Worm (Caenorhabditis elegans) whole organism, L4 larva: Measurements from ENCODE around the gene erp-44.2.

Source experiments
- D1046.2 ChIP-seq: fragments of 200-800 bp; sonication (Bioruptor generic); IDR thresholded peaks from 2 replicates; pipeline ENCODE4 v1.3.6; 2022; ENCODE audit warnings: missing genetic modification characterization, missing compliant biosample characterization
- F26F4.8 ChIP-seq: fragments of 200-800 bp; sonication (Bioruptor generic); conservative IDR thresholded peaks from 2 replicates; pipeline ENCODE4 v1.3.6; 2022; ENCODE audit warnings: missing genetic modification characterization, missing compliant biosample characterization
- F37D6.2 ChIP-seq: sonication (generic microtip); optimal IDR thresholded peaks from 2 replicates; lab custom pipeline; 2016; ENCODE audit warnings: mild to moderate bottlenecking, missing genetic modification characterization, missing compliant biosample characterization
- F49E8.2 ChIP-seq: sonication (generic microtip); optimal IDR thresholded peaks from 2 replicates; lab custom pipeline; 2016; ENCODE audit warnings: missing compliant biosample characterization, mild to moderate bottlenecking, missing genetic modification characterization, borderline replicate concordance
- Y48G9A.11 ChIP-seq: fragments of 200-800 bp; sonication (Bioruptor generic); IDR thresholded peaks from 2 replicates; pipeline ENCODE4 v1.3.6; 2022; ENCODE audit warnings: missing genetic modification reagents, missing genetic modification characterization, missing compliant biosample characterization
- Y75B8A.6 ChIP-seq: fragments of 200-800 bp; sonication (Bioruptor generic); IDR thresholded peaks from 2 replicates; pipeline ENCODE4 v1.3.6; 2022; ENCODE audit warnings: missing genetic modification reagents, missing genetic modification characterization, missing compliant biosample characterization
- ZK546.5 ChIP-seq, 2 experiments: sonication (generic microtip); optimal IDR thresholded peaks; 2 replicates each; lab custom pipeline; 2017; ENCODE audit warnings: missing biosample characterization in 2 of 2, missing genetic modification characterization in 2 of 2
- ama-1 ChIP-seq: fragments of 150-350 bp; optimal IDR thresholded peaks from 2 replicates; lab custom pipeline; 2014; ENCODE audit warnings: inconsistent platforms, mixed read lengths
- attf-4 ChIP-seq: sonication (generic microtip); optimal IDR thresholded peaks from 3 replicates; lab custom pipeline; 2017; ENCODE audit warnings: missing biosample characterization, missing genetic modification characterization
- ceh-20 ChIP-seq: fragments of 200-800 bp; sonication (Bioruptor generic); IDR thresholded peaks from 2 replicates; pipeline ENCODE4 v1.3.6; 2022; ENCODE audit warnings: missing genetic modification reagents, missing genetic modification characterization, missing compliant biosample characterization
- ceh-32 ChIP-seq: sonication (generic microtip); optimal IDR thresholded peaks from 2 replicates; lab custom pipeline; 2016; ENCODE audit warnings: mild to moderate bottlenecking, missing genetic modification characterization, missing compliant biosample characterization; ENCODE audit not compliant: poor library complexity
- daf-19 ChIP-seq: fragments of 200-800 bp; sonication (Bioruptor generic); conservative IDR thresholded peaks from 2 replicates; pipeline ENCODE4 v1.3.6; 2022; ENCODE audit warnings: missing genetic modification characterization, missing compliant biosample characterization
- daf-8 ChIP-seq: fragments of 200-800 bp; sonication (Bioruptor generic); IDR thresholded peaks from 2 replicates; pipeline ENCODE4 v1.3.6; 2022; ENCODE audit warnings: missing genetic modification characterization, missing compliant biosample characterization
- dmd-6 ChIP-seq: fragments of 200-800 bp; sonication (Bioruptor generic); IDR thresholded peaks from 2 replicates; pipeline ENCODE4 v1.3.6; 2022; ENCODE audit warnings: missing genetic modification reagents, missing genetic modification characterization, missing compliant biosample characterization
- dmd-9 ChIP-seq: fragments of 200-800 bp; sonication (Bioruptor generic); IDR thresholded peaks from 2 replicates; pipeline ENCODE4 v1.3.6; 2022; ENCODE audit warnings: missing genetic modification reagents, missing genetic modification characterization, missing compliant biosample characterization
- dpl-1 ChIP-seq: fragments of 150-350 bp; optimal IDR thresholded peaks from 2 replicates; lab custom pipeline; 2014; ENCODE audit warnings: missing biosample characterization, missing genetic modification reagents, missing genetic modification characterization
- egl-43 ChIP-seq: fragments of 200-800 bp; sonication (Bioruptor generic); IDR thresholded peaks from 2 replicates; pipeline ENCODE4 v1.3.6; 2022; ENCODE audit warnings: missing genetic modification reagents, missing genetic modification characterization, missing compliant biosample characterization
- fos-1 ChIP-seq: fragments of 150-350 bp; optimal IDR thresholded peaks from 2 replicates; lab custom pipeline; 2014; ENCODE audit warnings: missing biosample characterization, missing genetic modification characterization
- hif-1 ChIP-seq, 2 experiments: sonication (generic microtip); optimal IDR thresholded peaks; 2 replicates each; lab custom pipeline; 2016 to 2017; ENCODE audit warnings: missing compliant biosample characterization in 2 of 2, missing genetic modification characterization in 2 of 2, missing genetic modification reagents in 2 of 2, missing genotype in 2 of 2, mild to moderate bottlenecking in 1 of 2
- hmg-1.1 ChIP-seq: fragments of 200-800 bp; sonication (Bioruptor generic); IDR thresholded peaks from 2 replicates; pipeline ENCODE4 v1.3.6; 2022; ENCODE audit warnings: missing genetic modification reagents, missing genetic modification characterization, missing compliant biosample characterization
- lim-7 ChIP-seq: fragments of 200-800 bp; sonication (Bioruptor generic); IDR thresholded peaks from 2 replicates; pipeline ENCODE4 v1.3.6; 2022; ENCODE audit warnings: missing genetic modification characterization, missing compliant biosample characterization
- lir-3 ChIP-seq: sonication (generic microtip); optimal IDR thresholded peaks from 2 replicates; lab custom pipeline; 2016; ENCODE audit warnings: mild to moderate bottlenecking, missing genetic modification characterization, missing compliant biosample characterization
- lsy-2 ChIP-seq, 2 experiments: fragments of 150-350 bp in 1 of 2; sonication (generic microtip) in 1 of 2; optimal IDR thresholded peaks; 2 replicates each; lab custom pipeline; 2014 to 2017; ENCODE audit warnings: missing biosample characterization in 2 of 2, missing genetic modification characterization in 2 of 2
- madf-5 ChIP-seq, 2 experiments: fragments of 200-800 bp; sonication (Bioruptor generic); IDR thresholded peaks; 2 replicates each; pipeline ENCODE4 v1.3.6; 2022; ENCODE audit warnings: missing compliant biosample characterization in 2 of 2, missing genetic modification characterization in 2 of 2
- mdl-1 ChIP-seq, 2 experiments: fragments of 150-350 bp in 1 of 2; sonication (generic microtip) in 1 of 2; optimal IDR thresholded peaks; 2 replicates each; lab custom pipeline; 2014 to 2017; ENCODE audit warnings: missing biosample characterization in 2 of 2, missing genetic modification characterization in 2 of 2
- mdt-29 ChIP-seq: fragments of 200-800 bp; sonication (Bioruptor generic); IDR thresholded peaks from 2 replicates; pipeline ENCODE4 v1.3.6; 2022; ENCODE audit warnings: missing genetic modification reagents, missing genetic modification characterization, missing compliant biosample characterization
- mxl-2 ChIP-seq: fragments of 200-800 bp; sonication (Bioruptor generic); conservative IDR thresholded peaks from 2 replicates; pipeline ENCODE4 v1.3.6; 2022; ENCODE audit warnings: missing genetic modification reagents, missing genetic modification characterization, missing compliant biosample characterization
- mxl-3 ChIP-seq: fragments of 200-800 bp; sonication (Bioruptor generic); optimal IDR thresholded peaks from 2 replicates; lab custom pipeline; 2018; ENCODE audit warnings: mild to moderate bottlenecking, missing genetic modification characterization, missing compliant biosample characterization
- nhr-102 ChIP-seq: sonication (generic microtip); optimal IDR thresholded peaks from 2 replicates; lab custom pipeline; 2016; ENCODE audit warnings: mild to moderate bottlenecking, missing genetic modification characterization, moderate library complexity, missing compliant biosample characterization
- nhr-111 ChIP-seq: fragments of 200-800 bp; sonication (Bioruptor generic); optimal IDR thresholded peaks from 2 replicates; lab custom pipeline; 2018; ENCODE audit warnings: mild to moderate bottlenecking, missing genetic modification characterization, missing compliant biosample characterization
- nhr-237 ChIP-seq: sonication (generic microtip); optimal IDR thresholded peaks from 2 replicates; lab custom pipeline; 2017; ENCODE audit warnings: missing biosample characterization, missing genetic modification characterization
- nhr-28 ChIP-seq: fragments of 150-350 bp; optimal IDR thresholded peaks from 2 replicates; lab custom pipeline; 2014; ENCODE audit warnings: missing biosample characterization, missing genetic modification characterization
- nhr-41 ChIP-seq: fragments of 200-800 bp; sonication (Bioruptor generic); IDR thresholded peaks from 2 replicates; pipeline ENCODE4 v1.3.6; 2022; ENCODE audit warnings: missing genetic modification reagents, missing genetic modification characterization, missing compliant biosample characterization
- nhr-76 ChIP-seq: fragments of 150-350 bp; optimal IDR thresholded peaks from 2 replicates; lab custom pipeline; 2014; ENCODE audit warnings: missing biosample characterization, missing genetic modification characterization
- nhr-77 ChIP-seq: fragments of 150-350 bp; optimal IDR thresholded peaks from 2 replicates; lab custom pipeline; 2014; ENCODE audit warnings: missing biosample characterization, missing genetic modification characterization
- pha-4 ChIP-seq, 2 experiments: fragments of 150-350 bp in 1 of 2; fragments of 200-800 bp in 1 of 2; sonication (Bioruptor generic) in 1 of 2; IDR thresholded peaks in 1 of 2; optimal IDR thresholded peaks in 1 of 2; 2 replicates each; pipeline versions ENCODE4 v1.3.6 to Lab custom; 2014 to 2022; ENCODE audit warnings: missing genetic modification characterization in 2 of 2, missing genetic modification reagents in 2 of 2, missing biosample characterization in 1 of 2, missing compliant biosample characterization in 1 of 2
- php-3 ChIP-seq: fragments of 200-800 bp; sonication (Bioruptor generic); IDR thresholded peaks from 2 replicates; pipeline ENCODE4 v1.3.6; 2022; ENCODE audit warnings: missing genetic modification reagents, missing genetic modification characterization, missing compliant biosample characterization
- rbr-2 ChIP-seq: sonication (generic microtip); optimal IDR thresholded peaks from 2 replicates; lab custom pipeline; 2016; ENCODE audit warnings: missing genotype, missing genetic modification characterization, missing compliant biosample characterization
- skn-1 ChIP-seq: fragments of 150-350 bp; optimal IDR thresholded peaks from 2 replicates; lab custom pipeline; 2014; ENCODE audit warnings: missing biosample characterization, missing genetic modification characterization
- snpc-4 ChIP-seq: fragments of 150-350 bp; optimal IDR thresholded peaks from 2 replicates; lab custom pipeline; 2014; ENCODE audit warnings: missing biosample characterization, missing genetic modification characterization
- spr-3 ChIP-seq: fragments of 200-800 bp; sonication (Bioruptor generic); optimal IDR thresholded peaks from 2 replicates; lab custom pipeline; 2018; ENCODE audit warnings: mild to moderate bottlenecking, missing genetic modification characterization, missing compliant biosample characterization
- unc-130 ChIP-seq: sonication (generic microtip); optimal IDR thresholded peaks from 2 replicates; lab custom pipeline; 2016; ENCODE audit warnings: missing genetic modification reagents, missing genetic modification characterization, missing compliant biosample characterization
- unc-39 ChIP-seq: sonication (generic microtip); optimal IDR thresholded peaks from 2 replicates; lab custom pipeline; 2017; ENCODE audit warnings: missing biosample characterization, missing genetic modification characterization
- vab-7 ChIP-seq: fragments of 200-800 bp; sonication (Bioruptor generic); IDR thresholded peaks from 2 replicates; pipeline ENCODE4 v1.3.6; 2022; ENCODE audit warnings: missing genetic modification reagents, missing genetic modification characterization, missing compliant biosample characterization
- zag-1 ChIP-seq: fragments of 150-350 bp; optimal IDR thresholded peaks from 2 replicates; lab custom pipeline; 2014; ENCODE audit warnings: missing biosample characterization, missing genetic modification characterization
- zfp-2 ChIP-seq: sonication (generic microtip); optimal IDR thresholded peaks from 2 replicates; lab custom pipeline; 2016; ENCODE audit warnings: mild to moderate bottlenecking, missing genetic modification characterization, missing compliant biosample characterization
- zip-11 ChIP-seq: fragments of 200-800 bp; sonication (Bioruptor generic); IDR thresholded peaks from 2 replicates; pipeline ENCODE4 v1.3.6; 2022; ENCODE audit warnings: missing genetic modification characterization, missing compliant biosample characterization
- zip-2 ChIP-seq: fragments of 150-350 bp; optimal IDR thresholded peaks from 2 replicates; lab custom pipeline; 2014; ENCODE audit warnings: missing biosample characterization, missing genetic modification characterization
- ztf-11 ChIP-seq: fragments of 150-350 bp; optimal IDR thresholded peaks from 2 replicates; lab custom pipeline; 2014; ENCODE audit warnings: missing biosample characterization, missing genetic modification characterization

The erp-44.2 gene

ce11 chrIV:7789521-7789949, 44.9 kb downstream of the erp-44.2 start, which contains the start of gene imp-3 (continued):
- no peak for TF ChIP-seq daf-19 (GFP tag; lab: Robert Waterston, UW)
- no peak for TF ChIP-seq daf-8 (GFP tag; lab: Robert Waterston, UW)
- TF ChIP-seq hmg-1.1 (GFP tag; lab: Robert Waterston, UW): peak; percentile 63; the same call in 1 of the 2 replicates
- no peak for TF ChIP-seq zag-1 (tag; lab: Kevin White, UChicago)
- TF ChIP-seq zip-2 (tag; lab: Kevin White, UChicago): no peak
- no peak for TF ChIP-seq F49E8.2 (tag; lab: Kevin White, UChicago)
- TF ChIP-seq D1046.2 (GFP tag; lab: Robert Waterston, UW): peak; percentile 69; the same call in 1 of the 2 replicates
- TF ChIP-seq ceh-20 (GFP tag; lab: Robert Waterston, UW): peak; percentile 50; the same call in 1 of the 2 replicates
- TF ChIP-seq dmd-6 (GFP tag; lab: Robert Waterston, UW): peak; percentile 52
- TF ChIP-seq spr-3 (GFP tag; lab: Kevin White, UChicago): peak; percentile 11
- TF ChIP-seq zip-11 (GFP tag; lab: Robert Waterston, UW): no peak
- no peak for TF ChIP-seq ZK546.5 (tag; optimal IDR thresholded peaks at IDR 0.05; lab: Kevin White, UChicago)
- TF ChIP-seq Y75B8A.6: no peak
- TF ChIP-seq nhr-102 (tag; lab: Kevin White, UChicago): peak; percentile 35
- TF ChIP-seq mxl-3: peak; percentile 84
- 0 out of 2 replicates have a peak, but pooled peaks have one; percentile 27 for TF ChIP-seq egl-43 (GFP tag; lab: Robert Waterston, UW)
- TF ChIP-seq nhr-237 (tag; lab: Kevin White, UChicago): no peak
- no peak for TF ChIP-seq mdt-29 (GFP tag; lab: Robert Waterston, UW)
- no peak for TF ChIP-seq lir-3 (tag; lab: Kevin White, UChicago)
- TF ChIP-seq dmd-9 (GFP tag; lab: Robert Waterston, UW): no peak
- TF ChIP-seq mdl-1 (tag; optimal IDR thresholded peaks at IDR 0.05; lab: Kevin White, UChicago): peak; percentile 41 to 88
- TF ChIP-seq ztf-11 (tag; lab: Kevin White, UChicago): no peak
- no peak for TF ChIP-seq F26F4.8 (GFP tag; lab: Robert Waterston, UW)
- TF ChIP-seq lsy-2 (tag; optimal IDR thresholded peaks at IDR 0.05; lab: Kevin White, UChicago): peak; percentile 30 to 83
- no peak for TF ChIP-seq nhr-76
- no peak for TF ChIP-seq unc-130 (GFP tag; lab: Kevin White, UChicago)
- TF ChIP-seq lim-7 (GFP tag; lab: Robert Waterston, UW): no peak; the same call in 1 of the 2 replicates
- no peak for TF ChIP-seq nhr-77 (tag; lab: Kevin White, UChicago)
- no peak for TF ChIP-seq snpc-4 (tag; lab: Kevin White, UChicago)
- TF ChIP-seq ceh-32 (tag; lab: Kevin White, UChicago): no peak
- TF ChIP-seq vab-7: no peak
- TF ChIP-seq nhr-41: no peak
- TF ChIP-seq ama-1 (lab: Kevin White, UChicago): peak; percentile 97
- no peak for TF ChIP-seq F37D6.2
- no peak for TF ChIP-seq fos-1 (tag; lab: Kevin White, UChicago)
- TF ChIP-seq attf-4 (tag; lab: Kevin White, UChicago): no peak
- TF ChIP-seq nhr-111 (GFP tag; lab: Kevin White, UChicago): peak; percentile 40
- TF ChIP-seq dpl-1: no peak

ce11 chrIV:7785506-7786065, 48.9 kb downstream of the erp-44.2 start, which contains the start of gene tag-322:
TSS of gene tag-322 (minus strand) at chrIV:7785556.
- TF ChIP-seq mxl-2 (GFP tag; lab: Robert Waterston, UW) (no peak), madf-5 (GFP tag; IDR thresholded peaks at IDR 0.05; lab: Robert Waterston, UW) (no peak), zag-1 (tag; lab: Kevin White, UChicago) (no peak), rbr-2 (tag; lab: Kevin White, UChicago) (peak; percentile 62), lsy-2 (tag; optimal IDR thresholded peaks at IDR 0.05; lab: Kevin White, UChicago) (peak; percentile 32 to 92), unc-39 (tag; lab: Kevin White, UChicago) (no peak), vab-7 (no peak), nhr-102 (tag; lab: Kevin White, UChicago) (peak; percentile 42), daf-19 (GFP tag; lab: Robert Waterston, UW) (no peak), nhr-28 (peak; percentile 44), nhr-237 (tag; lab: Kevin White, UChicago) (no peak), php-3 (GFP tag; lab: Robert Waterston, UW) (no peak), egl-43 (GFP tag; lab: Robert Waterston, UW) (no peak), dmd-9 (GFP tag; lab: Robert Waterston, UW) (no peak), F26F4.8 (GFP tag; lab: Robert Waterston, UW) (no peak), hif-1 (tag; optimal IDR thresholded peaks at IDR 0.05; lab: Kevin White, UChicago) (peak in 1 of 2 experiments; percentile 4), Y48G9A.11 (GFP tag; lab: Robert Waterston, UW) (no peak), skn-1 (tag; lab: Kevin White, UChicago) (no peak), zfp-2 (tag; lab: Kevin White, UChicago) (no peak), pha-4 (GFP tag; IDR thresholded peaks at IDR 0.05; lab: Robert Waterston, UW) (no peak), pha-4 (tag; optimal IDR thresholded peaks at IDR 0.05; lab: Kevin White, UChicago) (peak; percentile 18)
